Worm (Caenorhabditis elegans) whole organism, L4/young adult: ENCODE data around the gene glr-6.

ENCODE experiments used
- W03F9.2 ChIP-seq: fragments of 150-350 bp; optimal IDR thresholded peaks from 2 replicates; lab custom pipeline; 2014; ENCODE audit warnings: missing biosample characterization, missing genetic modification characterization
- him-1 ChIP-seq: sonication (generic microtip); optimal IDR thresholded peaks from 2 replicates; lab custom pipeline; 2016; ENCODE audit warnings: missing genotype, missing genetic modification reagents, missing genetic modification characterization, missing compliant biosample characterization

DNA sequence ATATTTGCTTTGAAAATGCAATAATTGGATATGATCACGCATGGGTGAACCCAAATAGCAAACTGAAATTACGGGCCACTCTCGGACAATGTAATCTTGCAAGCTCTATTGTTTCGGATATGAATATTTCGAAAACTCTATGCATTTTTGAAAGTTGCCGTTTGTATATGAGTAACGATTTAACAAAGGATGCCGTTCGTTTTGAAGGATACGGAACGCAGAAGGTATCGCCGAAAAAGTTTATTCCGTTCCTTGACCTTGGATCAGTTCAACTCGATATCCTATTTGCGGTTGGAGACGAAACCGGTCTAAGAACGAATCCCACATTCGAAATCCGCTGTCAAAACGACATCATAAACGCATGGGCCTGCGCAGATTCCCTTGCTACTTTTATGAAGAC lies 27.5 kb downstream of the glr-6 start:
- TF ChIP-seq him-1, result no peak
- TF ChIP-seq W03F9.2 (tag; lab: Kevin White, UChicago), result no peak
